Fruit fly (Drosophila melanogaster) whole organism, embryonic: ENCODE results near the gene CG4942.

ENCODE experiments used
- Adf1 ChIP-seq: fragments of 200-800 bp; sonication (Bioruptor generic); IDR thresholded peaks from 2 replicates; pipeline ENCODE4 v1.3.6; 2022; ENCODE audit warnings: missing biosample characterization, missing genetic modification characterization
- CG10543 ChIP-seq: fragments of 200-800 bp; sonication (Bioruptor generic); optimal IDR thresholded peaks from 3 replicates; lab custom pipeline; 2017; ENCODE audit warnings: missing biosample characterization, mild to moderate bottlenecking, missing genetic modification characterization, moderate library complexity
- CG11093 ChIP-seq: fragments of 200-800 bp; sonication (Bioruptor generic); IDR thresholded peaks from 3 replicates; pipeline ENCODE4 v1.3.6; 2022; ENCODE audit warnings: missing biosample characterization, missing genetic modification characterization
- CG12391 ChIP-seq: fragments of 200-800 bp; sonication (Bioruptor generic); optimal IDR thresholded peaks from 3 replicates; lab custom pipeline; 2018; ENCODE audit warnings: missing biosample characterization, mild to moderate bottlenecking, missing genetic modification characterization, moderate library complexity
- CG14667 ChIP-seq: fragments of 200-800 bp; sonication (Bioruptor generic); IDR thresholded peaks from 2 replicates; pipeline ENCODE4 v1.3.6; 2022; ENCODE audit warnings: missing biosample characterization, missing genetic modification characterization
- CG14710 ChIP-seq: fragments of 200-800 bp; sonication (Bioruptor generic); optimal IDR thresholded peaks from 3 replicates; lab custom pipeline; 2019; ENCODE audit warnings: missing biosample characterization, mild to moderate bottlenecking, missing genetic modification characterization, moderate library complexity
- CG1647 ChIP-seq: fragments of 200-800 bp; sonication (Bioruptor generic); optimal IDR thresholded peaks from 3 replicates; lab custom pipeline; 2016; ENCODE audit warnings: missing biosample characterization, missing genetic modification characterization
- CG17612 ChIP-seq: fragments of 200-800 bp; sonication (Bioruptor generic); IDR thresholded peaks from 2 replicates; pipeline ENCODE4 v1.3.6; 2022; ENCODE audit warnings: missing biosample characterization, missing genetic modification characterization
- CG18619 ChIP-seq: fragments of 200-800 bp; sonication (Bioruptor generic); optimal IDR thresholded peaks from 3 replicates; lab custom pipeline; 2017; ENCODE audit warnings: missing biosample characterization, mild to moderate bottlenecking, missing genetic modification characterization
- CG30403 ChIP-seq: fragments of 200-800 bp; sonication (Bioruptor generic); optimal IDR thresholded peaks from 3 replicates; lab custom pipeline; 2016; ENCODE audit warnings: missing biosample characterization, missing genetic modification characterization
- CG33557 ChIP-seq: fragments of 200-800 bp; sonication (Bioruptor generic); optimal IDR thresholded peaks from 2 replicates; lab custom pipeline; 2019; ENCODE audit warnings: missing biosample characterization, mild to moderate bottlenecking, missing genetic modification characterization, moderate library complexity
- CG4360 ChIP-seq: fragments of 200-800 bp; sonication (Bioruptor generic); IDR thresholded peaks from 2 replicates; pipeline ENCODE4 v1.3.6; 2022; ENCODE audit warnings: missing biosample characterization, missing genetic modification characterization
- CG9609 ChIP-seq: fragments of 200-800 bp; sonication (Bioruptor generic); optimal IDR thresholded peaks from 3 replicates; lab custom pipeline; 2016; ENCODE audit warnings: missing biosample characterization, missing genetic modification characterization
- CG9727 ChIP-seq: fragments of 200-800 bp; sonication (Bioruptor generic); optimal IDR thresholded peaks from 3 replicates; lab custom pipeline; 2017; ENCODE audit warnings: missing biosample characterization, mild to moderate bottlenecking, missing genetic modification characterization
- CG9817 ChIP-seq: fragments of 200-800 bp; sonication (Bioruptor generic); optimal IDR thresholded peaks from 2 replicates; lab custom pipeline; 2018; ENCODE audit warnings: missing biosample characterization, mild to moderate bottlenecking, missing genetic modification characterization, moderate library complexity
- CoRest ChIP-seq: fragments of 200-800 bp; sonication (Bioruptor generic); optimal IDR thresholded peaks from 3 replicates; lab custom pipeline; 2018; ENCODE audit warnings: missing biosample characterization, mild to moderate bottlenecking, missing genetic modification characterization, moderate library complexity
- D19B ChIP-seq: fragments of 200-800 bp; sonication (Bioruptor generic); optimal IDR thresholded peaks from 2 replicates; lab custom pipeline; 2017; ENCODE audit warnings: missing biosample characterization, mild to moderate bottlenecking, missing genetic modification characterization
- Dref ChIP-seq: fragments of 200-800 bp; sonication (Bioruptor generic); IDR thresholded peaks from 2 replicates; pipeline ENCODE4 v1.3.6; 2022; ENCODE audit warnings: missing biosample characterization, missing genetic modification characterization
- Eip74EF ChIP-seq, 2 experiments: fragments of 200-800 bp in 1 of 2; fragments of >200 bp in 1 of 2; sonication (Bioruptor generic) in 1 of 2; optimal IDR thresholded peaks; 2 replicates each; lab custom pipeline; 2017 to 2019; ENCODE audit warnings: missing biosample characterization in 2 of 2, missing genetic modification characterization in 2 of 2, mild to moderate bottlenecking in 1 of 2, moderate library complexity in 1 of 2
- Fer1 ChIP-seq: fragments of 200-800 bp; sonication (Bioruptor generic); optimal IDR thresholded peaks from 2 replicates; lab custom pipeline; 2017; ENCODE audit warnings: missing biosample characterization, mild to moderate bottlenecking, missing genetic modification characterization
- Hey ChIP-seq: fragments of 200-800 bp; sonication (Bioruptor generic); optimal IDR thresholded peaks from 3 replicates; lab custom pipeline; 2018; ENCODE audit warnings: missing biosample characterization, mild to moderate bottlenecking, missing genetic modification characterization
- Jarid2 ChIP-seq: fragments of 200-800 bp; sonication (Bioruptor generic); optimal IDR thresholded peaks from 3 replicates; lab custom pipeline; 2017; ENCODE audit warnings: mild to moderate bottlenecking, missing biosample characterization, missing genetic modification reagents, missing genetic modification characterization
- Lhr ChIP-seq: fragments of 200-800 bp; sonication (Bioruptor generic); optimal IDR thresholded peaks from 3 replicates; lab custom pipeline; 2017; ENCODE audit warnings: mild to moderate bottlenecking, missing biosample characterization, missing genetic modification reagents, missing genetic modification characterization
- Med ChIP-seq: fragments of 200-800 bp; sonication (Bioruptor generic); peaks from one replicate; lab custom pipeline; 2016; ENCODE audit warnings: missing biosample characterization, missing genetic modification characterization, mild to moderate bottlenecking, inconsistent platforms, moderate library complexity
- NC2β ChIP-seq: fragments of 200-800 bp; sonication (Bioruptor generic); optimal IDR thresholded peaks from 2 replicates; lab custom pipeline; 2016; ENCODE audit warnings: missing biosample characterization, missing genetic modification characterization
- Ptx1 ChIP-seq: fragments of 200-800 bp; sonication (Bioruptor generic); IDR thresholded peaks from 2 replicates; pipeline ENCODE4 v1.3.6; 2022; ENCODE audit warnings: missing biosample characterization, missing genetic modification characterization
- Rx ChIP-seq: fragments of 200-800 bp; sonication (Bioruptor generic); IDR thresholded peaks from 2 replicates; pipeline ENCODE4 v1.3.6; 2022; ENCODE audit warnings: missing biosample characterization, missing genetic modification characterization
- Sry-δ ChIP-seq: fragments of 200-800 bp; sonication (Bioruptor generic); optimal IDR thresholded peaks from 2 replicates; lab custom pipeline; 2016; ENCODE audit warnings: missing biosample characterization, missing genetic modification characterization
- Usf ChIP-seq: fragments of 200-800 bp; sonication (Bioruptor generic); optimal IDR thresholded peaks from 2 replicates; lab custom pipeline; 2017; ENCODE audit warnings: missing genotype, missing biosample characterization, missing genetic modification characterization
- crol ChIP-seq: fragments of 200-800 bp; sonication (Bioruptor generic); IDR thresholded peaks from 2 replicates; pipeline ENCODE4 v1.3.6; 2022; ENCODE audit warnings: missing biosample characterization, missing genetic modification characterization
- danr ChIP-seq: fragments of 200-800 bp; sonication (Bioruptor generic); IDR thresholded peaks from 2 replicates; pipeline ENCODE4 v1.3.6; 2022; ENCODE audit warnings: missing biosample characterization, missing genetic modification characterization
- emc ChIP-seq: fragments of 200-800 bp; sonication (Bioruptor generic); optimal IDR thresholded peaks from 2 replicates; lab custom pipeline; 2016; ENCODE audit warnings: missing biosample characterization, missing genetic modification characterization
- ewg ChIP-seq: fragments of 200-800 bp; sonication (Bioruptor generic); optimal IDR thresholded peaks from 3 replicates; lab custom pipeline; 2017; ENCODE audit warnings: mild to moderate bottlenecking, missing biosample characterization, missing genetic modification reagents, missing genetic modification characterization
- fd64A ChIP-seq: fragments of 200-800 bp; sonication (Bioruptor generic); optimal IDR thresholded peaks from 3 replicates; lab custom pipeline; 2018; ENCODE audit warnings: missing biosample characterization, mild to moderate bottlenecking, missing genetic modification characterization
- nau ChIP-seq: fragments of 200-800 bp; sonication (Bioruptor generic); optimal IDR thresholded peaks from 3 replicates; lab custom pipeline; 2017; ENCODE audit warnings: missing biosample characterization, mild to moderate bottlenecking, missing genetic modification characterization, missing genetic modification reagents
- nerfin-1 ChIP-seq: fragments of 200-800 bp; sonication (Bioruptor generic); optimal IDR thresholded peaks from 3 replicates; lab custom pipeline; 2019; ENCODE audit warnings: missing biosample characterization, mild to moderate bottlenecking, missing genetic modification characterization, moderate library complexity
- p53 ChIP-seq: fragments of 200-800 bp; sonication (Bioruptor generic); optimal IDR thresholded peaks from 2 replicates; lab custom pipeline; 2016; ENCODE audit warnings: missing biosample characterization, missing genetic modification characterization
- pan ChIP-seq, 4 experiments: fragments of >200 bp in 3 of 4; fragments of 200-800 bp in 1 of 4; sonication (Bioruptor generic) in 1 of 4; optimal IDR thresholded peaks in 3 of 4; IDR thresholded peaks in 1 of 4; 2 replicates each; pipeline versions ENCODE4 v1.3.6 to Lab custom; 2017 to 2022; ENCODE audit warnings: missing biosample characterization in 2 of 4, missing genetic modification characterization in 2 of 4, mixed read lengths in 1 of 4
- phol ChIP-seq: fragments of 200-800 bp; sonication (Bioruptor generic); optimal IDR thresholded peaks from 3 replicates; lab custom pipeline; 2018; ENCODE audit warnings: missing biosample characterization, mild to moderate bottlenecking, missing genetic modification characterization, moderate library complexity
- rib ChIP-seq: fragments of 200-800 bp; sonication (Bioruptor generic); IDR thresholded peaks from 2 replicates; pipeline ENCODE4 v1.3.6; 2022; ENCODE audit warnings: missing biosample characterization, missing genetic modification characterization
- ro ChIP-seq: fragments of 200-800 bp; sonication (Bioruptor generic); IDR thresholded peaks from 2 replicates; pipeline ENCODE4 v1.3.6; 2022; ENCODE audit warnings: missing biosample characterization, missing genetic modification characterization
- schlank ChIP-seq: fragments of 200-800 bp; sonication (Bioruptor generic); optimal IDR thresholded peaks from 2 replicates; lab custom pipeline; 2018; ENCODE audit warnings: missing biosample characterization, mild to moderate bottlenecking, missing genetic modification characterization
- scrt ChIP-seq: fragments of 200-800 bp; sonication (Bioruptor generic); optimal IDR thresholded peaks from 2 replicates; lab custom pipeline; 2018; ENCODE audit warnings: missing biosample characterization, mild to moderate bottlenecking, missing genetic modification characterization, moderate library complexity
- shn ChIP-seq: fragments of 200-800 bp; sonication (Bioruptor generic); optimal IDR thresholded peaks from 3 replicates; lab custom pipeline; 2016; ENCODE audit warnings: missing biosample characterization, missing genetic modification characterization
- sim ChIP-seq: fragments of 200-800 bp; sonication (Bioruptor generic); IDR thresholded peaks from 2 replicates; pipeline ENCODE4 v1.3.6; 2022; ENCODE audit warnings: missing biosample characterization, missing genetic modification characterization
- slbo ChIP-seq: fragments of 200-800 bp; sonication (Bioruptor generic); IDR thresholded peaks from 2 replicates; pipeline ENCODE4 v1.3.6; 2022; ENCODE audit warnings: missing biosample characterization, missing genetic modification characterization
- sr ChIP-seq: fragments of 200-800 bp; sonication (Bioruptor generic); IDR thresholded peaks from 3 replicates; pipeline ENCODE4 v1.3.6; 2022; ENCODE audit warnings: missing biosample characterization, missing genetic modification characterization
- sug ChIP-seq: fragments of 200-800 bp; optimal IDR thresholded peaks from 2 replicates; lab custom pipeline; 2019; ENCODE audit warnings: missing biosample characterization, mild to moderate bottlenecking, missing genetic modification characterization, moderate library complexity
- vfl ChIP-seq: fragments of 200-800 bp; sonication (Bioruptor generic); optimal IDR thresholded peaks from 2 replicates; lab custom pipeline; 2016; ENCODE audit warnings: missing biosample characterization, missing genetic modification characterization
- wdn ChIP-seq: fragments of 200-800 bp; sonication (Bioruptor generic); IDR thresholded peaks from 2 replicates; pipeline ENCODE4 v1.3.6; 2022; ENCODE audit warnings: missing biosample characterization, missing genetic modification characterization
- wor ChIP-seq: fragments of 200-800 bp; sonication (Bioruptor generic); IDR thresholded peaks from 2 replicates; pipeline ENCODE4 v1.3.6; 2022; ENCODE audit warnings: missing biosample characterization, missing genetic modification characterization
- z ChIP-seq: fragments of 200-800 bp; sonication (Bioruptor generic); IDR thresholded peaks from 3 replicates; pipeline ENCODE4 v1.3.6; 2022; ENCODE audit warnings: missing biosample characterization, missing genetic modification characterization

The CG4942 gene

dm6 chr3L:9047062-9047461 is 25.8 kb upstream of the CG4942 start, which contains the start of gene Argk2 (continued):
- TF ChIP-seq CG14710 (peak; percentile 30), Usf (GFP tag; lab: Kevin White, UChicago) (no peak), p53 (no peak), CG33557 (GFP tag; lab: Kevin White, UChicago) (no peak), CG12391 (tag; lab: Kevin White, UChicago) (no peak), danr (GFP tag; lab: Robert Waterston, UW) (no peak), nau (GFP tag; lab: Kevin White, UChicago) (no peak), CG17612 (no peak), CG1647 (no peak), pan (optimal IDR thresholded peaks at IDR 0.05; lab: Kevin White, UChicago) (no peak), pan (GFP tag; optimal IDR thresholded peaks at IDR 0.05 in 1 of 2, IDR thresholded peaks at IDR 0.05 in 1 of 2) (no peak), Sry-δ (GFP tag; lab: Kevin White, UChicago) (no peak), Rx (GFP tag; lab: Robert Waterston, UW) (no peak), CG9727 (no peak), schlank (tag; lab: Kevin White, UChicago) (no peak), CoRest (peak; percentile 22), sim (no peak), CG30403 (no peak), sr (no peak), rib (no peak), shn (GFP tag; lab: Kevin White, UChicago) (no peak), wdn (no peak), Jarid2 (no peak), CG11093 (GFP tag; lab: Robert Waterston, UW) (no peak), ro (GFP tag; lab: Robert Waterston, UW) (no peak), slbo (peak; percentile 44), D19B (GFP tag; lab: Kevin White, UChicago) (no peak), Lhr (peak; percentile 30), NC2β (no peak), z (GFP tag; lab: Robert Waterston, UW) (no peak), Eip74EF (GFP tag; optimal IDR thresholded peaks at IDR 0.05; lab: Kevin White, UChicago) (no peak), wor (GFP tag; lab: Robert Waterston, UW) (no peak), sug (no peak), phol (tag; lab: Kevin White, UChicago) (peak; percentile 18), CG14667 (GFP tag; lab: Robert Waterston, UW) (no peak), emc (GFP tag; lab: Kevin White, UChicago) (no peak), fd64A (GFP tag; lab: Kevin White, UChicago) (no peak), CG9609 (GFP tag; lab: Kevin White, UChicago) (no peak), Ptx1 (GFP tag; lab: Robert Waterston, UW) (peak; percentile 51)

- TF ChIP-seq scrt (GFP tag; lab: Kevin White, UChicago): peak; percentile 20
- TF ChIP-seq crol (GFP tag; lab: Robert Waterston, UW): peak; percentile 69; the same call in 1 of the 2 replicates
- TF ChIP-seq ewg (GFP tag; lab: Kevin White, UChicago): peak; percentile 83
- TF ChIP-seq Hey (tag; lab: Kevin White, UChicago): peak; percentile 88
- peak; percentile 0 for TF ChIP-seq nerfin-1 (tag; lab: Kevin White, UChicago)
- TF ChIP-seq Med (GFP tag; lab: Kevin White, UChicago): peak; percentile 73
- TF ChIP-seq Adf1 (GFP tag; lab: Robert Waterston, UW): peak; percentile 7; the same call in 1 of the 2 replicates
- no peak for TF ChIP-seq vfl (GFP tag; lab: Kevin White, UChicago)
- peak; percentile 25; the same call in 1 of the 2 replicates for TF ChIP-seq Dref (GFP tag; lab: Robert Waterston, UW)
- 0 out of 3 replicates have a peak, but pooled peaks have one; percentile 44 for TF ChIP-seq z (GFP tag; lab: Robert Waterston, UW)
- TF ChIP-seq Fer1 (GFP tag; lab: Kevin White, UChicago): no peak
- TF ChIP-seq CG9817 (tag; lab: Kevin White, UChicago): no peak
- TF ChIP-seq CG18619 (GFP tag; lab: Kevin White, UChicago): no peak
- 0 out of 2 replicates have a peak, but pooled peaks have one; percentile 16 for TF ChIP-seq rib
- TF ChIP-seq CG10543 (GFP tag; lab: Kevin White, UChicago): peak; percentile 23
- TF ChIP-seq CG4360 (GFP tag; lab: Robert Waterston, UW): 0 out of 2 replicates have a peak, but pooled peaks have one; percentile 17
Observed at dm6 chr3L:9050447-9051069, 22.3 kb upstream of the CG4942 start.
